Worm (Caenorhabditis elegans) whole organism, midembryonic: ENCODE results near the gene col-108.

Experiments
- T22C8.4 ChIP-seq: fragments of 200-800 bp; sonication (Bioruptor generic); IDR thresholded peaks from 2 replicates; pipeline ENCODE4 v1.3.6; 2022; ENCODE audit warnings: missing genetic modification characterization, missing compliant biosample characterization
- tab-1 ChIP-seq: fragments of 200-800 bp; sonication (Bioruptor generic); IDR thresholded peaks from 2 replicates; pipeline ENCODE4 v1.3.6; 2022; ENCODE audit warnings: missing genetic modification characterization, missing compliant biosample characterization

DNA sequence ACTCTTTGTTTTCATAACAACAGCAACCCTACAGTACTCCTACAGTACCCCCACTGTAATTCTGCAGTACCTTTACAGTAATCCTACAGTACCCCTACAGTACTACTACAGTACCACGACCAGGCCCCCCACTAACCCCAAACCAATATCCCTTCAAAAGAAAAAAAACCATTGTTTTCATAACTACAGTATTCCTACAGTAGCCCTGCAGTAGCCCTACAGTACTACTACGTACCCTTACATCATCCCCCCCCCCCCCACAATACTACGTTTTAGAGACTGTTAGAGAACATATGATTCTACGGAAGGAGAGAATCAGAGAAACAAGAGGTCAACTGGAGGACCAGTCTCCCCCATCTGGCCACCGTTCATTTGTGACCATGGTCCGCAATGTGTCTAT lies 14.9 kb upstream of the col-108 start, which contains the start of gene Y41D4A.3:
- no peak for TF ChIP-seq T22C8.4
- no peak for TF ChIP-seq tab-1 (GFP tag; lab: Robert Waterston, UW)
